Fruit fly (Drosophila melanogaster): ENCODE measurements around the gene Cpr73D.

Cpr73D gene

DNA sequence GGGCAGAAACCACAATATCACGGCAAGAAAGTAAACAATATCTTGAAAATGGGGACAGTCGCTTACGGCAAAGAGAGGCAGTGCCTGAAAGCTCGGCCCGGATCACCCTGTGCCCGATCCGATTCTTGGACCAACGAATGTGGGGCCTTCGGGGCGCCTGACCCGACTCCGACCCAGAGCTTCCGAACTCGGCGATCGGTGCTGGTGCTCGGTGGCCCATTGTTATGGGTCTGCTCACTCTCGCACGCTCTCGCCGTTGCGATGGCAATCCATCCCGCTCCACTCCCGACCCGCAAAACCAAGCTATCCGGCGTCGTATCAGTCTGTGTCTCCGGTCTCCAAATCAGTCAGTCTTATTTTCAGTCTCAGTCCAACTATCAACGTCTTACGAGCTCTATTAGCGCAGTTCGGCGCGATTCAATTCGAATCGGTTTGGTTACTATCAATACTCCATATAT lies 12.2 kb upstream of the Cpr73D start, which contains the start of gene Exn:
Exn (plus strand) TSS at position 362 of the 458 bp plus-strand sequence.
- TF ChIP-seq CG1621 (tag; optimal IDR thresholded peaks at IDR 0.05): peak; percentile 96
- no peak for TF ChIP-seq CG11902 (GFP tag; optimal IDR thresholded peaks at IDR 0.05)
- TF ChIP-seq CG6792 (GFP tag; optimal IDR thresholded peaks at IDR 0.05): peak; percentile 61
- TF ChIP-seq Ets96B (tag; optimal IDR thresholded peaks at IDR 0.05): no peak
- TF ChIP-seq vri (GFP tag; optimal IDR thresholded peaks at IDR 0.05): peak; percentile 59
- no peak for TF ChIP-seq CG6276 (GFP tag; optimal IDR thresholded peaks at IDR 0.05)
- no peak for TF ChIP-seq Sox15 (GFP tag; optimal IDR thresholded peaks at IDR 0.05)
- TF ChIP-seq CG9139 (GFP tag; optimal IDR thresholded peaks at IDR 0.05): no peak
- TF ChIP-seq CG8319 (GFP tag; optimal IDR thresholded peaks at IDR 0.05): peak; percentile 13
- TF ChIP-seq pdm3 (GFP tag; optimal IDR thresholded peaks at IDR 0.05): no peak
- TF ChIP-seq CG6808 (GFP tag; optimal IDR thresholded peaks at IDR 0.05): peak; percentile 9
- TF ChIP-seq CG6854 (GFP tag; optimal IDR thresholded peaks at IDR 0.05): peak; percentile 66
- peak; percentile 42; the same call in 1 of the 3 replicates for TF ChIP-seq CG8119 (GFP tag; IDR thresholded peaks at IDR 0.05)
- TF ChIP-seq CG11762 (GFP tag; optimal IDR thresholded peaks at IDR 0.05; ENCODE audit: insufficient read depth): peak; percentile 17
- peak; percentile 35 for TF ChIP-seq CG8632 (GFP tag; optimal IDR thresholded peaks at IDR 0.05)
- peak; percentile 99 for TF ChIP-seq svp (GFP tag)
- TF ChIP-seq CG32006 (GFP tag; optimal IDR thresholded peaks at IDR 0.05): no peak
- peak; percentile 58 for TF ChIP-seq net (GFP tag; optimal IDR thresholded peaks at IDR 0.05)
- no peak for TF ChIP-seq Sox14 (GFP tag; optimal IDR thresholded peaks at IDR 0.05)
- TF ChIP-seq dsx (GFP tag; optimal IDR thresholded peaks at IDR 0.05; ENCODE audit: poor library complexity, severe bottlenecking): peak; percentile 16
- TF ChIP-seq esn (GFP tag; optimal IDR thresholded peaks at IDR 0.05): peak; percentile 45
- no peak for TF ChIP-seq Hr38 (GFP tag; optimal IDR thresholded peaks at IDR 0.05)
- TF ChIP-seq Eip78C (GFP tag): peak; percentile 85
- peak; percentile 71; the same call in 2 of the 3 replicates for TF ChIP-seq CG6163 (GFP tag; IDR thresholded peaks at IDR 0.05)
- TF ChIP-seq CG7368 (GFP tag; optimal IDR thresholded peaks at IDR 0.05): peak; percentile 55
- TF ChIP-seq CG15336 (GFP tag; IDR thresholded peaks at IDR 0.05): peak; percentile 35; the same call in 1 of the 2 replicates
- peak; percentile 78 for TF ChIP-seq fkh (GFP tag; optimal IDR thresholded peaks at IDR 0.05)
- TF ChIP-seq dac (GFP tag; optimal IDR thresholded peaks at IDR 0.05): no peak
- TF ChIP-seq Eip75B (GFP tag; optimal IDR thresholded peaks at IDR 0.05): no peak
- TF ChIP-seq Eip93F (GFP tag; optimal IDR thresholded peaks at IDR 0.05): peak; percentile 51

DNA sequence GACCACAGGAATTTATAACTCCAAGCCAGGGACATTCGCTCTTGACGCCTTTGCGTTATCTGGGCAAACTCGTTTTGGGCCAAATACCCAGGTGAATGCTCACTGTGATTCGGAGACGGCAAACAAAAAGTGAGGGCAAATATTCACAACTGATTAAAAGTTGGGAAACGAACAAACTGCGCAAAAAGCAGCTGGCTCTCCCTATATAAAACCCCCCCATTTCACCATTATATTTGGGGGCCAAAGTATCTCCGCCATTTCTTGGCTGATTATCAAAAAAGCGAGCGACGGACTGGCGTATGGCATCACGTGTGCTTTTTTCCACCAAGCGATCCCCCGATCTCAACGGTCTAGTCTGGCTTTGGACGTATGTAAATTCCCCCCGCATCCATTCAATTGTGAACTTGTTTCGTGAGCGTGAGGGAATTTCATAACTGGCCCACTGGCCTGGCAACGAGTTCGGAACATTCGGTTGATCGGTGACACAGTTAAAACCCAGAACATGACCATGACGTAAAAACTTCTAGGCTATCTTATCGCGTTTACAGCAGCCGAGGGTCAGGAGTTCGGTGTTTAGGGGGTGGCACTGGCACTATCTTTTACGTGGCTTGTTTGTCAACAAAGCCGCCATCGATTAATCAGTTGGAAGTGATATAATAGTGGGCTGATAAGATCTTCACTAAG lies 1.1 kb upstream of the Cpr73D start:
- TF ChIP-seq vri (GFP tag; optimal IDR thresholded peaks at IDR 0.05): peak; percentile 47
- no peak for TF ChIP-seq Sox15 (GFP tag; optimal IDR thresholded peaks at IDR 0.05)

DNA sequence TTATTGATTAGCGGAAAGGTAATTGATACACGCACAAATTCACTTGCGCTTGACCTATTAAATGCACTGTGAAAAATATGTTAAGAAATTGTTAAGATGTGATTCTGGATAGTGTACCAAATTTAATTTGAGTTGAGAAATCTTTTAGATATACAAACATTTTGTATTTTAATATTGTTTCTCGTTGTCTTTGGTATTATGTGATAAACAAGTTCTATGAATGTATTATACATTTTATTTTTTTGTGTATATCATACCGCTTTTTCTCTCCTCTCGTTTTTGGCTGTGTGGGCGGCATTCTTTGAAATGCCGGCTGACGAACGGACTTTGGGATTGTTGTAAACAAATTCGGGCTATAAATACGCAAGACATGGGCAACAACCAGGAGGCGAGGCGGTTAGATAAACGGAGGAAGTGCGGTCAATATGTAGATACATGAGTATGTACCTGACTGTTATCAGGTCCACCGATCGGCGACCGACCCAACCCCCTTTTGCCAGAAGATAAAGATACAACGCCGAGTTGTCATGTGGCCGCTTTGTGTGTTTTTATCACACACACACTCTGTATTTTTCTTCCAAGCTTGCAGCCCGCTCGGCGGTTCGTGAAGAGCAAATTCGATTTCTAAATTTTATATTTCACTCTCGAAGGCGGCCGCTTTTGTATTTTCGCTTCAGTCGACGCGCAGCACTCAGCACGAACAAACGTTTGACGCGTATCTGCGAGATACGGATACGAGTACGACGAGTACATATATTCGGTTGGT lies 538 bp downstream of the Cpr73D start:
- TF ChIP-seq Blimp-1 (GFP tag; optimal IDR thresholded peaks at IDR 0.05) (peak; percentile 33), Ets96B (tag; optimal IDR thresholded peaks at IDR 0.05) (no peak), CG15336 (GFP tag; IDR thresholded peaks at IDR 0.05) (peak; percentile 45), CG3032 (tag; optimal IDR thresholded peaks at IDR 0.05) (no peak), CG7368 (GFP tag; optimal IDR thresholded peaks at IDR 0.05) (no peak), ss (GFP tag; optimal IDR thresholded peaks at IDR 0.05) (no peak), pdm3 (GFP tag; optimal IDR thresholded peaks at IDR 0.05) (no peak), CG8319 (GFP tag; optimal IDR thresholded peaks at IDR 0.05) (no peak), CG11294 (GFP tag; IDR thresholded peaks at IDR 0.05) (no peak), Smox (GFP tag; optimal IDR thresholded peaks at IDR 0.05) (no peak), CG9139 (GFP tag; optimal IDR thresholded peaks at IDR 0.05) (no peak), salr (GFP tag; optimal IDR thresholded peaks at IDR 0.05) (no peak), spab (GFP tag; optimal IDR thresholded peaks at IDR 0.05) (no peak), fd85E (GFP tag; optimal IDR thresholded peaks at IDR 0.05) (no peak), esn (GFP tag; optimal IDR thresholded peaks at IDR 0.05) (peak; percentile 41), CG4318 (GFP tag; optimal IDR thresholded peaks at IDR 0.05) (no peak), Hr38 (GFP tag; optimal IDR thresholded peaks at IDR 0.05) (no peak), Hr39 (GFP tag; optimal IDR thresholded peaks at IDR 0.05) (no peak), CG31627 (GFP tag; optimal IDR thresholded peaks at IDR 0.05) (peak; percentile 29), svp (GFP tag) (peak; percentile 67), Eip78C (GFP tag) (peak; percentile 67), topi (GFP tag; optimal IDR thresholded peaks at IDR 0.05) (peak; percentile 26), Lpt (GFP tag; optimal IDR thresholded peaks at IDR 0.05) (no peak), Sox14 (GFP tag; optimal IDR thresholded peaks at IDR 0.05) (no peak), Sox15 (GFP tag; optimal IDR thresholded peaks at IDR 0.05) (peak; percentile 4), CG1621 (tag; optimal IDR thresholded peaks at IDR 0.05) (no peak), vri (GFP tag; optimal IDR thresholded peaks at IDR 0.05) (peak; percentile 63)

All from whole organism, prepupa.